Worm (Caenorhabditis elegans) whole organism, young adult: ENCODE results near the gene bath-30.

Source experiments
- C17E4.6 ChIP-seq: fragments of 200-800 bp; sonication (Bioruptor generic); IDR thresholded peaks from 2 replicates; pipeline ENCODE4 v1.3.6; 2022; ENCODE audit warnings: missing genetic modification reagents, missing genetic modification characterization, missing compliant biosample characterization
- D2030.7 ChIP-seq: fragments of 200-800 bp; sonication (Bioruptor generic); IDR thresholded peaks from 2 replicates; pipeline ENCODE4 v1.3.6; 2022; ENCODE audit warnings: missing genetic modification reagents, missing genetic modification characterization, missing compliant biosample characterization
- F10E7.11 ChIP-seq: sonication (generic microtip); optimal IDR thresholded peaks from 2 replicates; lab custom pipeline; 2017; ENCODE audit warnings: mild to moderate bottlenecking, missing genetic modification characterization, moderate library complexity, missing compliant biosample characterization
- F33H1.4 ChIP-seq: fragments of 200-800 bp; sonication (Bioruptor generic); IDR thresholded peaks from 2 replicates; pipeline ENCODE4 v1.3.6; 2022; ENCODE audit warnings: missing genetic modification reagents, missing genetic modification characterization, missing compliant biosample characterization
- F52B5.7 ChIP-seq: sonication (generic microtip); optimal IDR thresholded peaks from 2 replicates; lab custom pipeline; 2016; ENCODE audit warnings: mild to moderate bottlenecking, missing genetic modification characterization, missing compliant biosample characterization
- K12H6.12 ChIP-seq: fragments of 200-800 bp; sonication (Bioruptor generic); optimal IDR thresholded peaks from 2 replicates; lab custom pipeline; 2018; ENCODE audit warnings: mild to moderate bottlenecking, missing genetic modification characterization, missing compliant biosample characterization
- T07F8.4 ChIP-seq: sonication (generic microtip); optimal IDR thresholded peaks from 2 replicates; lab custom pipeline; 2016; ENCODE audit warnings: mild to moderate bottlenecking, missing genetic modification characterization, moderate library complexity, missing compliant biosample characterization
- ZK185.1 ChIP-seq: sonication (generic microtip); optimal IDR thresholded peaks from 2 replicates; lab custom pipeline; 2016; ENCODE audit warnings: mild to moderate bottlenecking, missing genetic modification characterization, missing compliant biosample characterization; ENCODE audit not compliant: poor library complexity, severe bottlenecking
- aptf-2 ChIP-seq: fragments of 200-800 bp; sonication (Bioruptor generic); conservative IDR thresholded peaks from 2 replicates; pipeline ENCODE4 v1.3.6; 2022; ENCODE audit warnings: missing genetic modification reagents, missing genetic modification characterization, missing compliant biosample characterization
- athp-1 ChIP-seq: sonication (generic microtip); optimal IDR thresholded peaks from 2 replicates; lab custom pipeline; 2017; ENCODE audit warnings: mild to moderate bottlenecking, missing genetic modification characterization, missing compliant biosample characterization
- ccch-3 ChIP-seq: fragments of 200-800 bp; sonication (Bioruptor generic); optimal IDR thresholded peaks from 2 replicates; lab custom pipeline; 2018; ENCODE audit warnings: mild to moderate bottlenecking, missing genetic modification characterization, missing compliant biosample characterization
- cebp-2 ChIP-seq: fragments of 200-800 bp; sonication (Bioruptor generic); IDR thresholded peaks from 2 replicates; pipeline ENCODE4 v1.3.6; 2022; ENCODE audit warnings: missing genetic modification characterization, missing compliant biosample characterization
- dox-1 ChIP-seq: fragments of 200-800 bp; sonication (Bioruptor generic); IDR thresholded peaks from 2 replicates; pipeline ENCODE4 v1.3.6; 2022; ENCODE audit warnings: missing genetic modification reagents, missing genetic modification characterization, missing compliant biosample characterization
- efl-1 ChIP-seq: fragments of 150-350 bp; optimal IDR thresholded peaks from 2 replicates; lab custom pipeline; 2014; ENCODE audit warnings: missing biosample characterization, missing genetic modification reagents, missing genetic modification characterization
- ekl-4 ChIP-seq: fragments of 200-800 bp; sonication (Bioruptor generic); IDR thresholded peaks from 2 replicates; pipeline ENCODE4 v1.3.6; 2022; ENCODE audit warnings: missing genetic modification reagents, missing genetic modification characterization, missing compliant biosample characterization
- him-1 ChIP-seq: sonication (generic microtip); optimal IDR thresholded peaks from 2 replicates; lab custom pipeline; 2016; ENCODE audit warnings: missing genotype, missing genetic modification reagents, missing genetic modification characterization, missing compliant biosample characterization
- hmg-20 ChIP-seq: fragments of 200-800 bp; sonication (Bioruptor generic); IDR thresholded peaks from 2 replicates; pipeline ENCODE4 v1.3.6; 2022; ENCODE audit warnings: missing genetic modification reagents, missing genetic modification characterization, missing compliant biosample characterization
- hsf-1 ChIP-seq: fragments of 200-800 bp; sonication (Bioruptor generic); IDR thresholded peaks from 2 replicates; pipeline ENCODE4 v1.3.6; 2022; ENCODE audit warnings: missing genetic modification reagents, missing genetic modification characterization, missing compliant biosample characterization
- let-607 ChIP-seq, 2 experiments: fragments of 200-800 bp in 1 of 2; sonication (Bioruptor generic) in 1 of 2; sonication (generic microtip) in 1 of 2; optimal IDR thresholded peaks; 2 replicates each; lab custom pipeline; 2016 to 2018; ENCODE audit warnings: mild to moderate bottlenecking in 2 of 2, missing compliant biosample characterization in 2 of 2, missing genetic modification characterization in 2 of 2, moderate library complexity in 2 of 2, missing genotype in 1 of 2
- lin-35 ChIP-seq, 3 experiments: fragments of 150-350 bp in 2 of 3; sonication (generic microtip) in 1 of 3; optimal IDR thresholded peaks; 2 replicates each; lab custom pipeline; 2014 to 2018; ENCODE audit warnings: missing biosample characterization in 3 of 3, missing genetic modification characterization in 3 of 3, missing genetic modification reagents in 3 of 3
- lsl-1 ChIP-seq: fragments of 200-800 bp; sonication (Bioruptor generic); optimal IDR thresholded peaks from 2 replicates; lab custom pipeline; 2018; ENCODE audit warnings: mild to moderate bottlenecking, missing genetic modification characterization, moderate library complexity, missing compliant biosample characterization
- lsy-27 ChIP-seq: sonication (generic microtip); optimal IDR thresholded peaks from 2 replicates; lab custom pipeline; 2017; ENCODE audit warnings: missing genetic modification characterization, mild to moderate bottlenecking, missing compliant biosample characterization, antibody characterized with exemption, missing genotype, borderline replicate concordance; ENCODE audit not compliant: insufficient read depth
- madf-10 ChIP-seq: sonication (generic microtip); optimal IDR thresholded peaks from 2 replicates; lab custom pipeline; 2016; ENCODE audit warnings: mild to moderate bottlenecking, missing genetic modification characterization, missing compliant biosample characterization
- madf-6 ChIP-seq: fragments of 200-800 bp; sonication (Bioruptor generic); IDR thresholded peaks from 2 replicates; pipeline ENCODE4 v1.3.6; 2022; ENCODE audit warnings: missing genetic modification reagents, missing genetic modification characterization, missing compliant biosample characterization
- madf-8 ChIP-seq: fragments of 200-800 bp; sonication (Bioruptor generic); conservative IDR thresholded peaks from 2 replicates; pipeline ENCODE4 v1.3.6; 2022; ENCODE audit warnings: missing genetic modification reagents, missing genetic modification characterization, missing compliant biosample characterization
- mes-4 ChIP-seq: sonication (generic microtip); optimal IDR thresholded peaks from 2 replicates; lab custom pipeline; 2016; ENCODE audit warnings: missing genotype, missing genetic modification characterization, missing compliant biosample characterization
- nfyb-1 ChIP-seq: fragments of 200-800 bp; sonication (Bioruptor generic); IDR thresholded peaks from 2 replicates; pipeline ENCODE4 v1.3.6; 2022; ENCODE audit warnings: missing genetic modification reagents, missing genetic modification characterization, missing compliant biosample characterization
- nhr-80 ChIP-seq: sonication (generic microtip); optimal IDR thresholded peaks from 2 replicates; lab custom pipeline; 2016; ENCODE audit warnings: missing genetic modification characterization, missing compliant biosample characterization
- pbrm-1 ChIP-seq: fragments of 200-800 bp; sonication (Bioruptor generic); IDR thresholded peaks from 2 replicates; pipeline ENCODE4 v1.3.6; 2022; ENCODE audit warnings: missing genetic modification reagents, missing genetic modification characterization, missing compliant biosample characterization
- pha-4 ChIP-seq: fragments of 150-350 bp; sonication (generic microtip); optimal IDR thresholded peaks from 2 replicates; lab custom pipeline; 2014; ENCODE audit warnings: missing biosample characterization, missing genetic modification reagents, missing genetic modification characterization
- sdz-38 ChIP-seq: sonication (generic microtip); optimal IDR thresholded peaks from 2 replicates; lab custom pipeline; 2016; ENCODE audit warnings: missing genotype, missing genetic modification characterization, missing compliant biosample characterization
- sea-2 ChIP-seq: fragments of 200-800 bp; sonication (Bioruptor generic); IDR thresholded peaks from 2 replicates; pipeline ENCODE4 v1.3.6; 2022; ENCODE audit warnings: missing genetic modification characterization, missing compliant biosample characterization
- sptf-2 ChIP-seq: fragments of 200-800 bp; sonication (Bioruptor generic); optimal IDR thresholded peaks from 2 replicates; lab custom pipeline; 2018; ENCODE audit warnings: mild to moderate bottlenecking, missing genetic modification characterization, missing compliant biosample characterization
- tbx-9 ChIP-seq: sonication (generic microtip); optimal IDR thresholded peaks from 2 replicates; lab custom pipeline; 2016; ENCODE audit warnings: borderline replicate concordance, missing genetic modification characterization, inconsistent platforms, missing compliant biosample characterization
- tlf-1 ChIP-seq: fragments of 200-800 bp; sonication (Bioruptor generic); optimal IDR thresholded peaks from 2 replicates; lab custom pipeline; 2018; ENCODE audit warnings: mild to moderate bottlenecking, missing genetic modification characterization, missing compliant biosample characterization
- unc-62 ChIP-seq: fragments of 150-350 bp; optimal IDR thresholded peaks from 2 replicates; lab custom pipeline; 2014; ENCODE audit warnings: missing biosample characterization, missing genetic modification reagents, missing genetic modification characterization

Gene bath-30

DNA sequence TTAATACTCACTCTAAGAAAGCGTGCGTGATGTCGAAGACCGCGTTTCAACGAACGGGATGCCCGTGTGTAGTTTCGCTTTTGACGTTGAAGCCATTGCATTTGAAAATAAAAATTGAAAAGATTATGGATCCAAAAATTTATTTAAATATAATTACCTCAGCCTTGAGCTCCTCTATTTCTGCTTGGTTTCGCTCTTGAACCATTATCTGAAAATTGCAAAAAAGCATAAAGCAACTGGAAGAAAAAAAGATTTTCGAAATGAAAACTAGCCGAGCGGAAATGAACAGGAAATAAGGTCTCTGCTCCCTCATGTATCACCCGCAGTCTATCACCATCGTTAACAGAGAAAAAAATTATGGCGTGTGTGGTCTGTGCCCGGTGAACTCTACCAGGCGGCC lies 20.9 kb upstream of the bath-30 start, which contains the start of gene Y49F6C.6:
Gene Y49F6C.6, minus strand, starts transcription at position 101 of the 400 bp plus-strand sequence.
- TF ChIP-seq let-607 (tag; optimal IDR thresholded peaks at IDR 0.05; lab: Kevin White, UChicago) = no peak
- no peak for TF ChIP-seq unc-62 (GFP tag; lab: Kevin White, UChicago)
- TF ChIP-seq athp-1 (tag; lab: Kevin White, UChicago) = no peak
- TF ChIP-seq madf-10 (tag; lab: Kevin White, UChicago) = no peak
- no peak for TF ChIP-seq tlf-1 (GFP tag; lab: Kevin White, UChicago)
- no peak for TF ChIP-seq nhr-80 (tag; lab: Kevin White, UChicago)

DNA sequence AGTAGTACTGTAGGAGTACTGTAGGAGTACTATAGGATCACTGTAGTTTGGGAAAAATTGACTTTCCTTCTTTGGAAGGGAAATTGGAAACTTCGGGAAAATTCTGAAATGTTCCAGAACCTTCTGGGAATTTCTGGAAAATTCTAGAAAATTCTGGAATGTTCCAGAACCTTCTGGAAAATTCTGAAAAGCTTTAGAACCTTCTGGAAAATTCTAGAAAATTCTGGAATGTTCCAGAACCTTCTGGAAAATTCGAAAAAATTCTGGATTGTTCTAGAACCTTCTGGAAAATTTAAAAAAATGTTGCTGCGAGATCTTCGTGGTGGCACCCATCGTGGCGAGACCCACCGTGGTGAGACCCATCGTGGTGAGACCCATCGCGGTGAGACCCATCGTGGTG lies 19.4 kb upstream of the bath-30 start:
- TF ChIP-seq pbrm-1 (GFP tag; lab: Robert Waterston, UW) = 0 out of 2 replicates have a peak, but pooled peaks have one; percentile 44
- peak; percentile 45 for TF ChIP-seq F33H1.4
- TF ChIP-seq dox-1 (GFP tag; lab: Robert Waterston, UW) = peak; percentile 69
- TF ChIP-seq cebp-2 (GFP tag; lab: Robert Waterston, UW) = 0 out of 2 replicates have a peak, but pooled peaks have one; percentile 42
- 0 out of 2 replicates have a peak, but pooled peaks have one; percentile 20 for TF ChIP-seq madf-6 (GFP tag; lab: Robert Waterston, UW)
- TF ChIP-seq hsf-1 (GFP tag; lab: Robert Waterston, UW) = peak; percentile 96

DNA sequence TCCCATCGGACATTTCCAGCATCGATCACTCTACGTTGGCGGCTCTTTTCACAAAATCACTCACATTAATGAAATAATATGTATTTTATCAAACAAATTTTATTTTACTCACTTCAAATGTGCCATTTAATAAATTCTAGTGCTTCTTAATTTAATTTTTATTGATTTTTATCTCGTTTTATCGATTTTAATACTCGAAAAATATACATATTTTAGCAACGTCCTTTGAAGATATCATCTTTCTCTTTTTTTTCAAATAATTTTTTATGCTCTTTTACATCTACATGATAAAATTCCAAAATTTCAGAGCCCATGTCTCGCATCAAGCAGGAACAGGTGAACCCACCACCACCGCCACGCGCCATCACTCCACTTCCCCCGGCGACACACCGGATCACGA lies 12.7 kb upstream of the bath-30 start, which contains the start of the genes lido-14 and bath-27:
Gene lido-14, plus strand, starts transcription at position 301 of the 400 bp plus-strand sequence.
Gene bath-27, plus strand, starts transcription at position 306 of the 400 bp plus-strand sequence.
- TF ChIP-seq tbx-9 (tag; lab: Kevin White, UChicago) (no peak), T07F8.4 (tag; lab: Kevin White, UChicago) (no peak), pha-4 (tag; lab: Kevin White, UChicago) (no peak), lin-35 (GFP tag; optimal IDR thresholded peaks at IDR 0.05; lab: Kevin White, UChicago) (no peak), F10E7.11 (tag; lab: Kevin White, UChicago) (no peak), athp-1 (tag; lab: Kevin White, UChicago) (no peak), F52B5.7 (tag; lab: Kevin White, UChicago) (no peak), aptf-2 (no peak), lsy-27 (tag; lab: Kevin White, UChicago) (no peak), mes-4 (tag; lab: Kevin White, UChicago) (no peak), ccch-3 (GFP tag; lab: Kevin White, UChicago) (no peak), efl-1 (GFP tag; lab: Kevin White, UChicago) (no peak), hsf-1 (GFP tag; lab: Robert Waterston, UW) (no peak), hmg-20 (GFP tag; lab: Robert Waterston, UW) (no peak)
- TF ChIP-seq, all 124 proteins: peak for 0

DNA sequence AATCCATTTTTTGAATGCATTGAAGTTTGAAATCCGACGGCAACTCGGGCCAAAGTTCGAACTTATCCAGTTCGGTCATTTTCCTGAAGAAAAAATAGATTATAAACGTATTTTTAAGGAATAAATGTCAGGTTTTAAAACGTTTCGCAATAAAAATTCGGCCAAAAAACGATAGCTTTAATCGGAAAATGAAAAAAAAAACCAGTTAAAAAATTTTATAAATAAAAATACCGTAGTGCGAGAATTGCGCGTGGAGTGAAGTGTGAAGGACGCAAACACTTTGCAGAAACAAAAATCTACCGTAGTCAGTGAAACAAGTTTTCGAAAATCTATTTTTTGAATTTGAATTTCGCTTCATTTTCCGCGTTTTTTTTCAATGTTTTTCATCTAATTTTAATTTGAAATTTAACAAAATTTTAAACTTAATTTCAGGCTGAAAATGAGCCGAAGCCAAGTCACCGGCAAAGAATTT lies 3.7 kb upstream of the bath-30 start, which contains the start of gene F14D2.8:
Gene F14D2.8, minus strand, starts transcription at position 51 of the 472 bp plus-strand sequence.
- TF ChIP-seq pha-4 (tag; lab: Kevin White, UChicago) (no peak), sea-2 (GFP tag; lab: Robert Waterston, UW) (no peak), nfyb-1 (GFP tag; lab: Robert Waterston, UW) (no peak), K12H6.12 (tag; lab: Kevin White, UChicago) (no peak), unc-62 (GFP tag; lab: Kevin White, UChicago) (no peak), him-1 (no peak), sdz-38 (tag; lab: Kevin White, UChicago) (no peak), lsl-1 (peak; percentile 86), efl-1 (GFP tag; lab: Kevin White, UChicago) (no peak), C17E4.6 (GFP tag; lab: Robert Waterston, UW) (no peak), ekl-4 (GFP tag; lab: Robert Waterston, UW) (no peak), madf-8 (GFP tag; lab: Robert Waterston, UW) (0 out of 2 replicates have a peak, but pooled peaks have one; percentile 6), madf-6 (GFP tag; lab: Robert Waterston, UW) (peak; percentile 68), D2030.7 (GFP tag; lab: Robert Waterston, UW) (peak; percentile 25; the same call in 1 of the 2 replicates), sptf-2 (GFP tag; lab: Kevin White, UChicago) (no peak), ZK185.1 (tag; lab: Kevin White, UChicago) (no peak)
- TF ChIP-seq, all 124 proteins: peak for 4
